Worm (Caenorhabditis elegans) whole organism, young adult: Measurements from ENCODE around the gene ZK809.8.

ENCODE experiments used
- B0035.1 ChIP-seq: sonication (generic microtip); optimal IDR thresholded peaks from 2 replicates; lab custom pipeline; 2016; ENCODE audit warnings: missing genetic modification characterization, mild to moderate bottlenecking, missing compliant biosample characterization, missing genotype, missing genetic modification reagents
- C06A6.2 ChIP-seq: fragments of 200-800 bp; sonication (Bioruptor generic); conservative IDR thresholded peaks from 2 replicates; pipeline ENCODE4 v1.3.6; 2022; ENCODE audit warnings: missing genetic modification characterization, missing compliant biosample characterization
- C17E4.6 ChIP-seq: fragments of 200-800 bp; sonication (Bioruptor generic); IDR thresholded peaks from 2 replicates; pipeline ENCODE4 v1.3.6; 2022; ENCODE audit warnings: missing genetic modification reagents, missing genetic modification characterization, missing compliant biosample characterization
- D2030.7 ChIP-seq: fragments of 200-800 bp; sonication (Bioruptor generic); IDR thresholded peaks from 2 replicates; pipeline ENCODE4 v1.3.6; 2022; ENCODE audit warnings: missing genetic modification reagents, missing genetic modification characterization, missing compliant biosample characterization
- F33H1.4 ChIP-seq: fragments of 200-800 bp; sonication (Bioruptor generic); IDR thresholded peaks from 2 replicates; pipeline ENCODE4 v1.3.6; 2022; ENCODE audit warnings: missing genetic modification reagents, missing genetic modification characterization, missing compliant biosample characterization
- F49E8.2 ChIP-seq: sonication (generic microtip); optimal IDR thresholded peaks from 3 replicates; lab custom pipeline; 2017; ENCODE audit warnings: missing genetic modification characterization, mild to moderate bottlenecking, missing compliant biosample characterization, antibody characterized with exemption, moderate library complexity; ENCODE audit not compliant: insufficient read depth
- F57A8.1 ChIP-seq: fragments of 200-800 bp; sonication (Bioruptor generic); optimal IDR thresholded peaks from 2 replicates; lab custom pipeline; 2018; ENCODE audit warnings: mild to moderate bottlenecking, missing genetic modification characterization, moderate library complexity, missing compliant biosample characterization
- K11D2.4 ChIP-seq: fragments of 200-800 bp; sonication (Bioruptor generic); IDR thresholded peaks from 2 replicates; pipeline ENCODE4 v1.3.6; 2022; ENCODE audit warnings: missing genetic modification reagents, missing genetic modification characterization, missing compliant biosample characterization
- T07F8.4 ChIP-seq: sonication (generic microtip); optimal IDR thresholded peaks from 2 replicates; lab custom pipeline; 2016; ENCODE audit warnings: mild to moderate bottlenecking, missing genetic modification characterization, moderate library complexity, missing compliant biosample characterization
- Y67H2A.10 ChIP-seq: fragments of 200-800 bp; sonication (Bioruptor generic); conservative IDR thresholded peaks from 2 replicates; pipeline ENCODE4 v1.3.6; 2022; ENCODE audit warnings: missing genetic modification reagents, missing genetic modification characterization, missing compliant biosample characterization
- Y79H2A.3 ChIP-seq: fragments of 200-800 bp; sonication (Bioruptor generic); conservative IDR thresholded peaks from 2 replicates; pipeline ENCODE4 v1.3.6; 2022; ENCODE audit warnings: missing genetic modification reagents, missing genetic modification characterization, missing compliant biosample characterization
- ZK185.1 ChIP-seq: sonication (generic microtip); optimal IDR thresholded peaks from 2 replicates; lab custom pipeline; 2016; ENCODE audit warnings: mild to moderate bottlenecking, missing genetic modification characterization, missing compliant biosample characterization; ENCODE audit not compliant: poor library complexity, severe bottlenecking
- aptf-2 ChIP-seq: fragments of 200-800 bp; sonication (Bioruptor generic); conservative IDR thresholded peaks from 2 replicates; pipeline ENCODE4 v1.3.6; 2022; ENCODE audit warnings: missing genetic modification reagents, missing genetic modification characterization, missing compliant biosample characterization
- aptf-3 ChIP-seq: fragments of 200-800 bp; sonication (Bioruptor generic); IDR thresholded peaks from 2 replicates; pipeline ENCODE4 v1.3.6; 2022; ENCODE audit warnings: missing genetic modification characterization, missing compliant biosample characterization
- athp-1 ChIP-seq: sonication (generic microtip); optimal IDR thresholded peaks from 2 replicates; lab custom pipeline; 2017; ENCODE audit warnings: mild to moderate bottlenecking, missing genetic modification characterization, missing compliant biosample characterization
- attf-3 ChIP-seq: fragments of 200-800 bp; sonication (Bioruptor generic); conservative IDR thresholded peaks from 2 replicates; pipeline ENCODE4 v1.3.6; 2022; ENCODE audit warnings: missing genetic modification reagents, missing genetic modification characterization, missing compliant biosample characterization
- attf-6 ChIP-seq: fragments of 200-800 bp; sonication (Bioruptor generic); IDR thresholded peaks from 2 replicates; pipeline ENCODE4 v1.3.6; 2022; ENCODE audit warnings: missing genetic modification reagents, missing genetic modification characterization, missing compliant biosample characterization
- ceh-27 ChIP-seq: fragments of 200-800 bp; sonication (Bioruptor generic); optimal IDR thresholded peaks from 2 replicates; lab custom pipeline; 2018; ENCODE audit warnings: mild to moderate bottlenecking, missing genetic modification characterization, moderate library complexity, missing compliant biosample characterization
- ceh-79 ChIP-seq: sonication (generic microtip); optimal IDR thresholded peaks from 2 replicates; lab custom pipeline; 2017; ENCODE audit warnings: mild to moderate bottlenecking, missing genetic modification characterization, missing compliant biosample characterization
- ceh-91 ChIP-seq: fragments of 200-800 bp; sonication (Bioruptor generic); IDR thresholded peaks from 2 replicates; pipeline ENCODE4 v1.3.6; 2022; ENCODE audit warnings: missing genetic modification reagents, missing genetic modification characterization, missing compliant biosample characterization
- efl-1 ChIP-seq: fragments of 150-350 bp; optimal IDR thresholded peaks from 2 replicates; lab custom pipeline; 2014; ENCODE audit warnings: missing biosample characterization, missing genetic modification reagents, missing genetic modification characterization
- ekl-4 ChIP-seq: fragments of 200-800 bp; sonication (Bioruptor generic); IDR thresholded peaks from 2 replicates; pipeline ENCODE4 v1.3.6; 2022; ENCODE audit warnings: missing genetic modification reagents, missing genetic modification characterization, missing compliant biosample characterization
- gei-17 ChIP-seq: fragments of 200-800 bp; sonication (Bioruptor generic); optimal IDR thresholded peaks from 2 replicates; lab custom pipeline; 2018; ENCODE audit warnings: mild to moderate bottlenecking, missing genetic modification characterization, missing compliant biosample characterization
- him-1 ChIP-seq: sonication (generic microtip); optimal IDR thresholded peaks from 2 replicates; lab custom pipeline; 2016; ENCODE audit warnings: missing genotype, missing genetic modification reagents, missing genetic modification characterization, missing compliant biosample characterization
- hlh-12 ChIP-seq: sonication (generic microtip); optimal IDR thresholded peaks from 2 replicates; lab custom pipeline; 2016; ENCODE audit warnings: missing genetic modification characterization, missing compliant biosample characterization
- hrde-1 ChIP-seq: sonication (generic microtip); optimal IDR thresholded peaks from 2 replicates; lab custom pipeline; 2016; ENCODE audit warnings: missing genetic modification characterization, mild to moderate bottlenecking, missing compliant biosample characterization, moderate library complexity, missing genotype, missing genetic modification reagents, borderline replicate concordance
- lin-26 ChIP-seq: fragments of 200-800 bp; sonication (Bioruptor generic); IDR thresholded peaks from 2 replicates; pipeline ENCODE4 v1.3.6; 2022; ENCODE audit warnings: missing genetic modification reagents, missing genetic modification characterization, missing compliant biosample characterization
- lin-40 ChIP-seq: sonication (generic microtip); optimal IDR thresholded peaks from 2 replicates; lab custom pipeline; 2016; ENCODE audit warnings: missing genetic modification characterization, mild to moderate bottlenecking, missing compliant biosample characterization, missing genotype, missing genetic modification reagents
- lin-54 ChIP-seq: fragments of 200-800 bp; sonication (Bioruptor generic); optimal IDR thresholded peaks from 2 replicates; lab custom pipeline; 2018; ENCODE audit warnings: mild to moderate bottlenecking, missing genetic modification characterization, missing compliant biosample characterization
- lsl-1 ChIP-seq: fragments of 200-800 bp; sonication (Bioruptor generic); optimal IDR thresholded peaks from 2 replicates; lab custom pipeline; 2018; ENCODE audit warnings: mild to moderate bottlenecking, missing genetic modification characterization, moderate library complexity, missing compliant biosample characterization
- madf-6 ChIP-seq: fragments of 200-800 bp; sonication (Bioruptor generic); IDR thresholded peaks from 2 replicates; pipeline ENCODE4 v1.3.6; 2022; ENCODE audit warnings: missing genetic modification reagents, missing genetic modification characterization, missing compliant biosample characterization
- madf-8 ChIP-seq: fragments of 200-800 bp; sonication (Bioruptor generic); conservative IDR thresholded peaks from 2 replicates; pipeline ENCODE4 v1.3.6; 2022; ENCODE audit warnings: missing genetic modification reagents, missing genetic modification characterization, missing compliant biosample characterization
- nhr-80 ChIP-seq: sonication (generic microtip); optimal IDR thresholded peaks from 2 replicates; lab custom pipeline; 2016; ENCODE audit warnings: missing genetic modification characterization, missing compliant biosample characterization
- pbrm-1 ChIP-seq: fragments of 200-800 bp; sonication (Bioruptor generic); IDR thresholded peaks from 2 replicates; pipeline ENCODE4 v1.3.6; 2022; ENCODE audit warnings: missing genetic modification reagents, missing genetic modification characterization, missing compliant biosample characterization
- pha-4 ChIP-seq: fragments of 150-350 bp; sonication (generic microtip); optimal IDR thresholded peaks from 2 replicates; lab custom pipeline; 2014; ENCODE audit warnings: missing biosample characterization, missing genetic modification reagents, missing genetic modification characterization
- snpc-1.3 ChIP-seq: sonication (generic microtip); optimal IDR thresholded peaks from 2 replicates; lab custom pipeline; 2017; ENCODE audit warnings: missing genetic modification characterization, mild to moderate bottlenecking, missing compliant biosample characterization, antibody characterized with exemption, moderate library complexity, missing genotype, missing genetic modification reagents; ENCODE audit not compliant: insufficient read depth
- snpc-3.4 ChIP-seq: sonication (generic microtip); optimal IDR thresholded peaks from 2 replicates; lab custom pipeline; 2017; ENCODE audit warnings: missing genetic modification characterization, mild to moderate bottlenecking, missing compliant biosample characterization, antibody characterized with exemption, moderate library complexity, missing genotype, missing genetic modification reagents
- snpc-4 ChIP-seq, 5 experiments: fragments of 150-350 bp in 1 of 5; sonication (generic microtip) in 4 of 5; optimal IDR thresholded peaks; 2 replicates each; lab custom pipeline; 2014 to 2018; ENCODE audit warnings: missing genetic modification characterization in 5 of 5, missing biosample characterization in 3 of 5, antibody characterized with exemption in 2 of 5, mild to moderate bottlenecking in 2 of 5, missing compliant biosample characterization in 2 of 5, missing genotype in 2 of 5, moderate library complexity in 2 of 5, missing genetic modification reagents in 1 of 5
- tbp1 ChIP-seq: fragments of 200-800 bp; sonication (Bioruptor generic); optimal IDR thresholded peaks from 2 replicates; lab custom pipeline; 2018; ENCODE audit warnings: mild to moderate bottlenecking, missing genetic modification characterization, missing compliant biosample characterization
- tlf-1 ChIP-seq: fragments of 200-800 bp; sonication (Bioruptor generic); optimal IDR thresholded peaks from 2 replicates; lab custom pipeline; 2018; ENCODE audit warnings: mild to moderate bottlenecking, missing genetic modification characterization, missing compliant biosample characterization
- unc-130 ChIP-seq: sonication (generic microtip); optimal IDR thresholded peaks from 2 replicates; lab custom pipeline; 2016; ENCODE audit warnings: missing genetic modification reagents, missing genetic modification characterization, missing compliant biosample characterization
- xnd-1 ChIP-seq: sonication (generic microtip); optimal IDR thresholded peaks from 2 replicates; lab custom pipeline; 2016; ENCODE audit warnings: missing genotype, missing genetic modification reagents, missing genetic modification characterization, missing compliant biosample characterization

The ZK809.8 gene

DNA sequence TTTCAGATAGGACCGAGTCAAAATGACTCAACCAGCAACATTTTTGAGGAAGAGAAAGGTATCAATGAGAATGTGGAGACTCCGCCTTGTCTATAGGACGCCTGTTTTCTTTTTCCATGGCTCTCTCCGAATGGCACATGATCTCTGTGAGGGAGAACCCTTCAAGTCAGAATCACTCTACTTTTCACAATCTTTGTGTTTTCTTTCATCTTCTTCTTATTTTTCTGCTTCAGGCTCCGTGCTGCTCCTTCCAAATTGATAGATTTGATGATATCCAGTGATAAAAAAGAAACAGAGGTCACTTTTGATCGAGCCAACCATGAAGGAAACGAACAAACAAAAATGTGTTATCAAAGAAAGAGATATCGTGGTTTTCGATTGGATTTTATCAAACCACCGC is at the start of gene ZK809.8:
ZK809.8 (minus strand) TSS at position 34 of the 400 bp plus-strand sequence.
- TF ChIP-seq attf-3 (GFP tag; lab: Robert Waterston, UW) (no peak), ZK185.1 (tag; lab: Kevin White, UChicago) (no peak), Y79H2A.3 (GFP tag; lab: Robert Waterston, UW) (no peak), attf-6 (GFP tag; lab: Robert Waterston, UW) (no peak), nhr-80 (no peak), lin-26 (GFP tag; lab: Robert Waterston, UW) (no peak), K11D2.4 (GFP tag; lab: Robert Waterston, UW) (no peak), snpc-3.4 (tag; lab: Kevin White, UChicago) (no peak), Y67H2A.10 (no peak), F49E8.2 (tag; lab: Kevin White, UChicago) (no peak), snpc-4 (GFP tag; optimal IDR thresholded peaks at IDR 0.05; lab: Kevin White, UChicago) (no peak), snpc-4 (tag; optimal IDR thresholded peaks at IDR 0.05; lab: Kevin White, UChicago) (no peak), pha-4 (no peak)

ce11 chrIV:11697514-11697913 is 48.6 kb upstream of the ZK809.8 start:
- TF ChIP-seq gei-17 (GFP tag; lab: Kevin White, UChicago), result no peak
- no peak for TF ChIP-seq aptf-2 (GFP tag; lab: Robert Waterston, UW)
- TF ChIP-seq ceh-79, result no peak
- no peak for TF ChIP-seq athp-1 (tag; lab: Kevin White, UChicago)
- no peak for TF ChIP-seq B0035.1 (tag; lab: Kevin White, UChicago)
- no peak for TF ChIP-seq ceh-27 (GFP tag; lab: Kevin White, UChicago)
- no peak for TF ChIP-seq hlh-12 (tag; lab: Kevin White, UChicago)
- TF ChIP-seq, all 124 proteins: peak for 0

DNA sequence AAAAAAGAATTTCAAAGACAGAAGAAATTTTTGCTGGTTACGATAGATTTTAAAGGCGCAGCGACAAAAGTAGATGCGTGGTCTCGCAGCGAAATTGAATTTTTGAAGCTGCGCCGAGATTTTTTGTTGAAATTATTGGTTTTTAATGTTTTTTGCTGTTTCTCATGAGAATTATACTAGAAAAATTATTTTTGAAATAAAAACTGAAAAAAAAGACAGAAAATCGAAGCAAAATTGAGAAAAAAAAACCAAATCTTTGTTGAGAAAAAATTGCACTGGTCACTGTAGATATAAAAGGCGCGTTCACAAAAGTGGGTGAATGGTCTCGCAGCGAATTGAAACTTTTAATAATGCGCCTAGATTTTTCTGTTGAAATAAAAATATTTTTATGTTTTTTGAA is 46.8 kb upstream of the ZK809.8 start:
- TF ChIP-seq C17E4.6 (GFP tag; lab: Robert Waterston, UW) (no peak), T07F8.4 (tag; lab: Kevin White, UChicago) (no peak), lsl-1 (GFP tag; lab: Kevin White, UChicago) (peak; percentile 98), ceh-91 (peak; percentile 75), K11D2.4 (GFP tag; lab: Robert Waterston, UW) (no peak), lin-40 (tag; lab: Kevin White, UChicago) (no peak), F57A8.1 (GFP tag; lab: Kevin White, UChicago) (no peak), pbrm-1 (GFP tag; lab: Robert Waterston, UW) (peak; percentile 48; the same call in 1 of the 2 replicates), snpc-4 (GFP tag; optimal IDR thresholded peaks at IDR 0.05; lab: Kevin White, UChicago) (no peak), snpc-4 (tag; optimal IDR thresholded peaks at IDR 0.05; lab: Kevin White, UChicago) (peak in 3 of 4 experiments; percentile 0 to 70 (median 17)), tbp1 (GFP tag; lab: Kevin White, UChicago) (peak; percentile 43), xnd-1 (peak; percentile 97), athp-1 (tag; lab: Kevin White, UChicago) (peak; percentile 7), hrde-1 (peak; percentile 12), tlf-1 (GFP tag; lab: Kevin White, UChicago) (peak; percentile 41), madf-8 (GFP tag; lab: Robert Waterston, UW) (peak; percentile 95), efl-1 (GFP tag; lab: Kevin White, UChicago) (peak; percentile 49), snpc-3.4 (tag; lab: Kevin White, UChicago) (peak; percentile 25), madf-6 (GFP tag; lab: Robert Waterston, UW) (peak; percentile 95), unc-130 (GFP tag; lab: Kevin White, UChicago) (peak; percentile 23), snpc-1.3 (tag; lab: Kevin White, UChicago) (peak; percentile 56), F33H1.4 (GFP tag; lab: Robert Waterston, UW) (peak; percentile 95), aptf-3 (no peak), C06A6.2 (GFP tag; lab: Robert Waterston, UW) (no peak), lin-54 (GFP tag; lab: Kevin White, UChicago) (peak; percentile 63), ekl-4 (GFP tag; lab: Robert Waterston, UW) (0 out of 2 replicates have a peak, but pooled peaks have one; percentile 33), D2030.7 (GFP tag; lab: Robert Waterston, UW) (peak; percentile 74), F49E8.2 (tag; lab: Kevin White, UChicago) (peak; percentile 54), him-1 (tag; lab: Kevin White, UChicago) (peak; percentile 76)
